Worm (Caenorhabditis elegans) whole organism, late embryonic: ENCODE data around the gene T07C4.12.

ENCODE experiments used
- ceh-24 ChIP-seq: sonication (generic microtip); optimal IDR thresholded peaks from 2 replicates; lab custom pipeline; 2016; ENCODE audit warnings: mild to moderate bottlenecking, missing genetic modification characterization, missing compliant biosample characterization
- ceh-45 ChIP-seq: fragments of 200-800 bp; sonication (Bioruptor generic); IDR thresholded peaks from 2 replicates; pipeline ENCODE4 v1.3.6; 2022; ENCODE audit warnings: missing genetic modification reagents, missing genetic modification characterization, missing compliant biosample characterization
- ceh-9 ChIP-seq: sonication (generic microtip); optimal IDR thresholded peaks from 2 replicates; lab custom pipeline; 2016; ENCODE audit warnings: mild to moderate bottlenecking, missing genetic modification characterization, inconsistent platforms, missing compliant biosample characterization
- dmd-4 ChIP-seq: sonication (generic microtip); optimal IDR thresholded peaks from 2 replicates; lab custom pipeline; 2016; ENCODE audit warnings: borderline replicate concordance, missing genetic modification characterization, missing compliant biosample characterization
- nhr-11 ChIP-seq: fragments of 150-350 bp; optimal IDR thresholded peaks from 2 replicates; lab custom pipeline; 2014; ENCODE audit warnings: missing biosample characterization, missing genetic modification characterization
- pha-2 ChIP-seq: sonication (generic microtip); optimal IDR thresholded peaks from 2 replicates; lab custom pipeline; 2017; ENCODE audit warnings: mild to moderate bottlenecking, missing genetic modification characterization, missing compliant biosample characterization
- pqm-1 ChIP-seq: sonication (generic microtip); optimal IDR thresholded peaks from 2 replicates; lab custom pipeline; 2016; ENCODE audit warnings: missing genetic modification characterization, missing compliant biosample characterization
- tbx-2 ChIP-seq: sonication (generic microtip); optimal IDR thresholded peaks from 2 replicates; lab custom pipeline; 2016; ENCODE audit warnings: missing genetic modification characterization, missing compliant biosample characterization
- ttx-3 ChIP-seq: sonication (generic microtip); optimal IDR thresholded peaks from 2 replicates; lab custom pipeline; 2016; ENCODE audit warnings: missing genetic modification reagents, missing genetic modification characterization, missing compliant biosample characterization

DNA sequence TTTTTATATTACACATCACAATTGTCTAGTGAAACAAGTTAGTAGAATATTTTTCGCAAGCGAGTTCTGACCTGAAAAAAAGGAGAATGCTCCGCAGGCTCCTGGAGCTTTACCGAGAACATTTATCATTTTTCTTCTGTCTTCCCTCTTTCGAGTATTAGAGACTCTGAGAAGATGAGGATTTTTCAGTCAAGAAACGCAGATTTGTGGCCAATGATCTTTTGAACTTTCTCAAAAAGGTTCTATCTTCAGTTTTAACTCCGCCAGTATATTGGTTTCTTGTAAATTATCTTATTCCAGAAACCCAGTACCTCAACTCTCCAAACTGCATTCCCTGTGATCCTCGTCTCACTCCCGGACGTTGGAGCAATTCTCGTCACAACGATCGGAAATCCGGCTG, 46.8 kb downstream of the T07C4.12 start, which contains the start of gene K10G9.2:
- TF ChIP-seq nhr-11 (tag; lab: Kevin White, UChicago) (no peak), ceh-45 (no peak), tbx-2 (tag; lab: Kevin White, UChicago) (no peak), ceh-24 (tag; lab: Kevin White, UChicago) (no peak), ttx-3 (no peak), dmd-4 (no peak), pqm-1 (tag; lab: Kevin White, UChicago) (no peak), pha-2 (no peak), ceh-9 (tag; lab: Kevin White, UChicago) (no peak)
